Worm (Caenorhabditis elegans) whole organism, dauer: ENCODE data around the gene C34C12.1.
"Not testable (repeated sequence)": the region's sequence is repeated elsewhere in the genome, so short reads cannot be mapped to it uniquely, and the experiment has no call there.

ENCODE experiments used
- unc-62 ChIP-seq: sonication (generic microtip); optimal IDR thresholded peaks from 2 replicates; lab custom pipeline; 2017; ENCODE audit warnings: missing biosample characterization, missing genetic modification reagents, missing genetic modification characterization

The C34C12.1 gene

DNA sequence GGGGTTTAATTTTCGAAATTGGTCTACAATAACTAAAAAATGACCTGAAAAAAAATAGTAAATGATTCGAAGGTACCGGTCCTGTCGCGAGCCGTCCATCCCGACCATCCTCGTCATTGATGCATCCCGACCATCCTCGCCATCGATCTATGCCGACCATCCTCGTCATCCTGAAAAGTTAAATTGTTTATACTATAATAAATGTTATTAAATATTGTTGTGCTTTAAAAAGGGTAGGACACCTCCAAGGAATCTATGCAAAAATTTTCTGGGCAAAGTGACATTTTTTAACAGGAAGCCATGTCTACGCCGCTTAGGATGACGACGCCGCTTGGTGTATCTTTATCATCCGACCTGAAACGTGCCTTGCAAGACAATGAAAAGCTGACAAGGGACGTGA lies at the start of gene C34C12.1:
Gene C34C12.1 (plus strand): TSS at position 301 of the 400 bp plus-strand sequence.
- not testable (repeated sequence) for TF ChIP-seq unc-62 (GFP tag; lab: Kevin White, UChicago)

DNA sequence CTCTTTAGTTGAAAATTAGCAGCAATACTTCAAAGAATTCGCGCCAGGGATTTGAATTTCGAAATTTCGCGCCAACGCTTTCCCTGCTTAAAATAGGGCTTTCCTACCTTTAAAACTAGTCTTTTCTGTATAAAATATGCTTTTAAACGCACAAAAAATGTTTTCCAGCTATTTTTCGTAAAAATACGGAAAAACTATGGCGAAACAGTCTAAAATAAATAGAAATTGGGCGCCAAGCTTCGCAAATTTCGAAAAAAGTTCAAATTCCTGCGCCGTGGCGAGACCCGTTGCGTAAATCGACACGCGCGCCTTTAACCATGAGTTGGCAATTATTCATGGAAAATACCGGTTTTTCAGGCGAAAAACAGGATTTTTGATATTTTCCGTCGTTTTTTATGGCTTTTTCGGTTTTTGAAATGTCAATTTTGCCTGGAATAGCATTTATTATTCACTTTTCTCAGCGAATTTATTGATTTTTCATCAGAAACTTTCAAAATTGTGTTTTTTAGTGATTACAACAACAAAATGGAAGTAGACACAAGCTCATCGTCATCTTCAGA lies 49.7 kb upstream of the C34C12.1 start, which contains the start of the genes npp-9 and F59A2.5:
Gene npp-9 (minus strand): TSS at position 126 of the 560 bp plus-strand sequence.
Gene F59A2.5 (plus strand): TSS at position 510 of the 560 bp plus-strand sequence.
- no peak for TF ChIP-seq unc-62 (GFP tag; lab: Kevin White, UChicago)

DNA sequence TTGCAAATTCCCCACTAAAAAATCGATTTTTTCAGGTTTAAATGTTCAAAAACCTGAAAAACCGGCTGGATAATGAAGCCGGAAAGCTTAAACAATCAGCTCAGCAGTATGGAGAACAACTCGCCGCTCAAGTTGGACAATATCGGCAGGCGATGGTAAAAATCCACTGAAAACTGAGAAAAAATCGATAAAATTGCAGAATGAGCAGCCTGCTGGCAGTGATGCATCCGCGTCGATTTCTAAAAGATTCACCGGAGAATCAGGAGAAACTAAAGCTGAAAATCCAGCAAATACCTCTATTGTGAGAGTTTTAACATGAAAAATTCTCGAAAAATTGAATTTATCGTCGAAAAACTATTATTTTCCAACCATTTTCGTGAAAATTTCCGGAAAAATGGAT lies 48.6 kb upstream of the C34C12.1 start, which contains the start of gene golg-4:
Gene golg-4 (plus strand): TSS at position 34 of the 400 bp plus-strand sequence.
- no peak for TF ChIP-seq unc-62 (GFP tag; lab: Kevin White, UChicago)

DNA sequence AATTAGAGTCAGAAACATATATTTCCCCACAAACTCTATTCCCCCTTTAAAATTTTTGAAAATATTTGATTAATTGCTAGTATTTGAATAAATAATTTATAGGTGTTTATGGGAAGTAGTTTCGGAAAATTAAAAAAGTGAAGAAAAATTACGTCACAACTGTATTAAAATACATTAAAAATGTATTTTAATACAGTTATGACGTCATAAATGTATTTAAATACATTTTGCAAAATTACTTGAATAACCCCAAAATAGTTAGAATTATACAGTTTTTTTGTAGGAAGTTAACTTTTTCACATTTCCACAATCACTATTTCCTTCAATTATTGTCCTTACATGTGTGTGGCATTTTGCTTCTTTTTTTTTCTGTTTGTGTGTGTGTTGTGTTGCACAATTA lies 40.7 kb upstream of the C34C12.1 start:
- TF ChIP-seq unc-62 (GFP tag; lab: Kevin White, UChicago), result no peak

DNA sequence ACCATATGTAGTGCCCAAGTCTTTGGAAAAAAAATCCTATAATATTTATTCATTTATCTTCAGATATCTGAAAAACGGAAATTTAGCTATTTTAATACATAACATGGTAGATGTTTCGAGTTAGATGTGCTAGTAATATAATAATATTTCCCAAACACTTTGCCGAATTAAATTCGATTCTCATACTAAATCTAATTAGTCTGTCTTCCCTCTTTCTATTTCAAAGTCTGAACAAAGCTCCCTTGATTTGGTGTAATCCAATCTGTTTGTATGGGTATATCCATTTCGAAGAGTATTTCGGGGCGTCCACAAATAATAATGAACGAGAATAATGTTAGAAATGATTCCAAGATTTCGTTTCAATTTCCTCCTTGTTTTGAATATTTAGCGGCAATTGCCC lies 39.7 kb upstream of the C34C12.1 start:
- TF ChIP-seq unc-62 (GFP tag; lab: Kevin White, UChicago), result no peak

DNA sequence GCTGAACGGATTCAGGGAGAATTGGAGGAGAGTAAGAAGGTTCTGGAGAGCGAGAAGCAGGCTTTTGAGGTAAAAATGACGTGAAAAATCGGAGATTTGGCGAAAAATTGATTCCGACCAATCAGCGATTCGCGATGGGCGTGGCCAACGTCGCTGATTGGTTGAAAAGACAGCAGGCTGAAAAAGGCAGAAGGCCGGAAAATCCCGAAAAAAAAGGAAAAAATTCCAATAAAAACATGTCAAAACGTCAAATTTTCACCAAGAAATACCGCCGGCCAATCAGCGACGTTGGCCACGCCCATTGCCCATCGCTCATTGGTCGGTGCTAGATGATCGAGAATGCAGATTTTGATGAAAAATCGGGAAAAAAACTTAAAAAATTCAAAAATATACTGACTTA lies 36.7 kb upstream of the C34C12.1 start:
- TF ChIP-seq unc-62 (GFP tag; lab: Kevin White, UChicago), result no peak

DNA sequence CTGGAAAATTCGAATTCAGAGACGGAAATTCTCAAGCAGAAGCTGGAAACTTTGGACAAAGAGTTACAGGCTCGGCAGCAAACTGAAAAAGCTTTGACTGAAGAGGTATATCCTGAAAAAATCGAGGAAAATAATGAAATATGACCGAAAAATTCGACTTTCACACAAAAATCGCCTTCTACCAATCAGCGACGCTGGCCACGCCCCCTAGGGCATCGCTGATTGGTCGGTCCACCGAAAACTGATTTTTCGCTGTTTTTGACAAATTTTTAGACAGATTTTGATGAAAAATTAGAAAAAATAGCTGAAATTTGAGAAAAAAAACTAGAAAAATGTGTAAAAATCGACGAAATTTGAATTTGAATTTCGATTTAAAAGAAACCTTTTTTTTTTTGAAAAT lies 35.2 kb upstream of the C34C12.1 start:
- no peak for TF ChIP-seq unc-62 (GFP tag; lab: Kevin White, UChicago)

DNA sequence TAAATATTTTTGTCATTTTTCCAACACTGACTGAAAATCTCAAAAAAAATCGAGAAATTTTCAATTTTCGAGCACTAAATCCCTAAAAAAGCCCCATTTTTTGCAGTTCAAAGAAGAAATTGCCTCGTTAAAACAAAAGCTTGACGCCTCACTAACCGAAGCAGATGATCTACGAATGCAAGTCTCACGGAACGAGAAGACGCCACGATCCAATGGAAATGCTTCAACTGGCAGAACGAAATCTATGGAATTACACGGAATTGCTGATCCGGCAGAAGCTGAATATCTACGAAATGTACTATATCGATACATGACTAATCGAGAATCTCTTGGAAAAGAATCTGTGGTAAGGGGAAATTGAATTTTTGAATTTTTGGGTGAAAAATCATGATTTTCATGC lies 30.2 kb upstream of the C34C12.1 start:
- TF ChIP-seq unc-62 (GFP tag; lab: Kevin White, UChicago), result no peak

DNA sequence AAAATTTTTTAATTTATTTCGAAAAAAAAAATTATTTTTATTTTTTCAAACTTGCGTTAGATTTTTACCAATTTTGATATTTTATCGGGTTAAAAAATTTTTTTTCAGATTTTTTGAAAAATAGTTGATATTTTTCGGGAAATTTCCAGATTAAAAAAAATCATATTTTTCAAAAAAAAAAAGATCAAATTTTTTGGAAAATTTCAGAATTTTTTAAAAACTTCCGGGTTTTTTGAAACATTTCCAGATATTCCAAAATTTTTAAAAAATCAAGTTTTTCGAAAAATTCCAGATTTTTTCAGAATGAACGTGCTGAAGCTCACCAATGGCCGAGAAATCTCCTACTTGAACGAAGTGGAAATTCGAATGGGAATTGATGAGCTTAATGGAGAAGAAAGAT lies 28.7 kb upstream of the C34C12.1 start, which contains the start of gene metl-18:
Gene metl-18 (plus strand): TSS at position 301 of the 400 bp plus-strand sequence.
- no peak for TF ChIP-seq unc-62 (GFP tag; lab: Kevin White, UChicago)

DNA sequence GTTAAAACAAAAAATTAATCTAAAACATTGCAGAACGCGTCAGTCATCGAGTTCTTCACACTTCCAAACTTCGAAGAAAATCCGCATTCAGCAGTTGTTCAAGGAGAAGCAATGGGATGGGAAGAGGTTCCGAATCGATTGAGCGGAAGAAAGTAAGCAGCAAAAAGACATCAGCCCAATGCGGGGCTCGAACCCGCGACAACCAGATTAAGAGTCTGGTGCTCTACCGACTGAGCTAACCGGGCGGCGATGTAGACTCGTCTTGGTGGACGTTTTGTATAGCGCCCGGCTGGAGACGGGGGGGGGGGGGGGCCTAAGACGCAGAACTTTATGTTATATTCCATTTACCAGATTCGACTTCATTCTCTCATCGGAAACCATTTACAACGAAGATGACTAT lies 27.4 kb upstream of the C34C12.1 start:
- TF ChIP-seq unc-62 (GFP tag; lab: Kevin White, UChicago), result no peak

DNA sequence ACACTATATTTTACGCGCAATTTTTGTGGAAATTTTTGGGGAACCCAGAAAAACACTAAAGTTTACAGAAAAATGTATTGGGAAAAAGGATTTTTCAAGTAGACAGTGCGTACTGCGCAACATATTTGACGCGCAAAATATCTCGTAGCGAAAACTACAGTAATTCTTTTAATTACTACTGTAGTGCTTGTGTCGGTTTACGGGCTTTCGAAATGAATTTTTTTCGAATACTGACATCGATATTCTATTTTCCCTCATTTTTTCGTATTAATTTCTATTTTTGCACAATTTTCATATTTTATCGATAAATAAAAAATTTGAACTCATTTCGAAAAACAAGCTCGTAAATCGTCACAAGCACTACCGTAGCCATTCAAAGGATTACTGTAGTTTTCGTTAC lies 25.6 kb upstream of the C34C12.1 start:
- no peak for TF ChIP-seq unc-62 (GFP tag; lab: Kevin White, UChicago)

DNA sequence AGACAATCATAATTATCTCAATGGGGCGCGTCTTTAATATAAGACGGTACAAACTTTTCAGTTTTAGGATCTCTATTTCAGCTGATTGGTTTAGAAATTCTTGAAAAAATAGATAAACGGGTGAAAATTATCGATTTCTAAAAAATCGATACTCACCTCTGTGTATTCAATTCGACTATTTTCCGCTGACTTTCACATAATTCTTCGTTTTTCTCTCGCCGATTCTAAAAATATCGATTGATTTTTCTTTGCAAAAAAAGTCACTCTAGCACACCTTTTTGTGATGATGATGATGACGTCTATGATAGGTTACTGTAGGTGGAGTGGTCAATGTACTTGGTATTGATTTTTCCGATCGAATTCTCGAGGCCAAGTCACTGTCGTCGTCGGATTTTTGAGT lies 24.4 kb upstream of the C34C12.1 start:
- no peak for TF ChIP-seq unc-62 (GFP tag; lab: Kevin White, UChicago)

DNA sequence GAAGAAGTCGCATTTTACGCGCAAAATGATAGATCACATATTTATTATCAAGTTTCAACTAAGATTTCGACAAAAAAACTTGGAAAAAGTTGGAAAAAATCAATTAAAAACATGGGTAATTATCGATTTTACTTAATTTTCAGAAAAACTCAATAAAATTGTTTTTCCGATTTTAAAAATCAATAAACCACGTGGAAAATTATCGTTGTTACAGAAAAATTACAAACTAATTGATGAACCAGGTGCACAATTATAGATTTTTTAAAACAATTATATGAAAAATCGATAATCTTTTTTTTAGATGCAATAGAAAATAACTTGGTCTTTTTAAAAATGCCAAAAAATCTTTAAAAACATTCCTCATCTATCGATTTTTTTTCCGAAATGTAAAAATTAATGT lies 23.5 kb upstream of the C34C12.1 start:
- no peak for TF ChIP-seq unc-62 (GFP tag; lab: Kevin White, UChicago)

DNA sequence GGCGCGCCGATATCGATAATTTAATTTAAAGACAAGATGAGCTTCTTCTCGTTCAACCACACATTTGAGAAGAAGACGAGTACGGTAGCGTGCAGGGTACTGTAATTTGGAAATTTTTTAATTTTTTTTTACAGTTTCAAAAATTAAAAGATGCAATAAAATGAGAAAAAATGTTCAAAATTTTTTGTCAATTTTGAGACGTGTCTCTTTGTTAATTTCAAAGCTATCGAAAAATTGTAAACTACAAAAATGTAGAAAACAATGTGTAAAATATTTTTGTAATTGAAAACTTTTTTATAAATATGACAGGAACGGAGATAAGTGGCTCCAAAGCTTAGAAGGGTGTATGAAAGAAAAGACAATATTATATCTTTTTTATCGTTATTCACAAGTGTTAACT lies 22.8 kb upstream of the C34C12.1 start, which contains the start of gene K01A11.1:
Gene K01A11.1 (minus strand): TSS at position 101 of the 400 bp plus-strand sequence.
- no peak for TF ChIP-seq unc-62 (GFP tag; lab: Kevin White, UChicago)

DNA sequence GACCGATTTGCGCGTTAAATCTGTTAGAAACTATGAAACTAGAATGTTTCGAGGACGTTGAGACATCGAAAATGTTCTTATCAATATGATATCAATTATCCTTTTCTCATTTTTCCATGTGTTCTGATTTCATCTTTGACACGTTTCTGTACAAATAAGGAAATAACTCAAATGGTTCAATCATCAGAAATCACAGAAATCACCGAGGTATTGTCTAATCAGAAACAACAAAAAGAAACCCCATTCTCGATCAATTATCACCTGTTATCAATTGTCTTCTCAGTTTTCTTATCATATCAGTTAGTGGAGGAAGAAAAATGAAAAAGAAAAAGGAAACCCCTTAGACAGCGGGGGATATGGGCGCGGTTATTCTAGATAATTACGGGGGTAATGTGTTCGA lies 19.0 kb upstream of the C34C12.1 start:
- TF ChIP-seq unc-62 (GFP tag; lab: Kevin White, UChicago), result no peak

DNA sequence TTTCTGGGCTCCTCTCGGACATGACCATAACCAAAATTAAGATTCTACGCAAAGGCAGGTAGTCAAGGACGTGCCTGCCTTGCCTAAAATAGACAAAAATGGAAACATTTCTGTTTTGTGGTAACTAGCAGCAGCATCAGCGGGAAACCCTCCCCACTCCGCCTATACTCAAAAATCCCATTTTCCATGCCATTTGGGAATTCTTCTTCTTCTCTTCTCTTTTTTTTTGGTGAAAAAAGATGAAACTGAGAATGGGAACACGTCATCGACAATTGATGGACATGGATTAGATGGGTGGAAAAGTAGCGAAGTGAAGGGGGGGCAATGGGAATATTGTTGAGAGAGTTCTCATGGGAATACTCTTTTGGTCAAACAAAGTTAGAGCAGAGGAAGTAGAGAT lies 17.0 kb upstream of the C34C12.1 start:
- no peak for TF ChIP-seq unc-62 (GFP tag; lab: Kevin White, UChicago)

DNA sequence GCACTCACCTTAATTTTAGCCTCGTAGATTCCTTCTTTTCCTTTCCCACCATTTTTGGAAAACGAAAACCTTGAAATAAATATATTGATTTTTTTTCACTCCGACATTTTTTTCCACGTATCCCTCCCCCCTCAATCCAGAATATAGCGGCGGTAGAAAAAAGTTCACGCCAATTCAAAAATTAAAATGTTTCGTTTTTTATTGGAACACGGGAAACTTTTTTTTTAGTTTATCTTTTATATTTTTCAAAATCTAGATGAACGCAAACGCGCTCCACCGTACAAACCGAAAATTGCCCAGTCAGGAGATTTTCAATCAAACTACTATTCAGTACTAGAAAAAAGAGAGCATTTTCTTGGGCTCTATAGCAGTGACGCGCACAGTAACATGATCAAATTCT lies 10.0 kb upstream of the C34C12.1 start, which contains the start of gene spe-41:
Gene spe-41 (minus strand): TSS at position 72 of the 400 bp plus-strand sequence.
- no peak for TF ChIP-seq unc-62 (GFP tag; lab: Kevin White, UChicago)
